Fruit fly (Drosophila melanogaster): ENCODE results near the gene SkpC.

dm6 chrX:19792572-19792971 is 23.3 kb upstream of the SkpC start:
- TF ChIP-seq CG7368 (GFP tag; optimal IDR thresholded peaks at IDR 0.05): no peak
- TF ChIP-seq CG6808 (GFP tag; optimal IDR thresholded peaks at IDR 0.05): no peak
- TF ChIP-seq achi (GFP tag; optimal IDR thresholded peaks at IDR 0.05): no peak
- TF ChIP-seq Eip93F (GFP tag; optimal IDR thresholded peaks at IDR 0.05): no peak
- TF ChIP-seq CG6854 (GFP tag; optimal IDR thresholded peaks at IDR 0.05): no peak
- TF ChIP-seq CG8632 (GFP tag; optimal IDR thresholded peaks at IDR 0.05): no peak
- no peak for TF ChIP-seq net (GFP tag; optimal IDR thresholded peaks at IDR 0.05)
- TF ChIP-seq Hr4 (GFP tag; optimal IDR thresholded peaks at IDR 0.05): no peak
- no peak for TF ChIP-seq esn (GFP tag; optimal IDR thresholded peaks at IDR 0.05)
- no peak for TF ChIP-seq CG8119 (GFP tag; IDR thresholded peaks at IDR 0.05)
- no peak for TF ChIP-seq spab (GFP tag; optimal IDR thresholded peaks at IDR 0.05)

Data from whole organism, prepupa.